Worm (Caenorhabditis elegans) whole organism, L2 larva: Measurements from ENCODE around the gene hsp-4.

Experiments used
- Y55F3AM.14 ChIP-seq: fragments of 200-800 bp; sonication (Bioruptor generic); optimal IDR thresholded peaks from 2 replicates; lab custom pipeline; 2018; ENCODE audit warnings: mild to moderate bottlenecking, missing genetic modification characterization, missing compliant biosample characterization
- unc-62 ChIP-seq: fragments of 150-350 bp; optimal IDR thresholded peaks from 2 replicates; lab custom pipeline; 2014; ENCODE audit warnings: missing biosample characterization, missing genetic modification reagents, missing genetic modification characterization

- TF ChIP-seq Y55F3AM.14 (GFP tag; lab: Kevin White, UChicago) = no peak
- TF ChIP-seq unc-62 = no peak
Observed at ce11 chrII:7368761-7369160, 16.3 kb upstream of the hsp-4 start, which contains the start of gene F43E2.6.
